Worm (Caenorhabditis elegans): ENCODE measurements around the gene glna-2.

ce11 chrII:8016761-8017160, 8.3 kb downstream of the glna-2 start:
- TF ChIP-seq sea-1 (GFP tag; conservative IDR thresholded peaks at IDR 0.05) (no peak), tbx-37 (GFP tag; conservative IDR thresholded peaks at IDR 0.05) (no peak), scrt-1 (GFP tag; IDR thresholded peaks at IDR 0.05) (no peak)

All from whole organism, early embryonic.